Worm (Caenorhabditis elegans): Measurements from ENCODE around the gene F13A2.10.

The F13A2.10 gene

ce11 chrV:4370515-4370914 lies 15.6 kb downstream of the F13A2.10 start:
- TF ChIP-seq npax-4 (tag; optimal IDR thresholded peaks at IDR 0.05) (no peak), F13H6.1 (tag; optimal IDR thresholded peaks at IDR 0.05) (no peak), gmeb-2 (tag; optimal IDR thresholded peaks at IDR 0.05) (no peak), ets-4 (tag; optimal IDR thresholded peaks at IDR 0.05) (no peak), syd-9 (tag; optimal IDR thresholded peaks at IDR 0.05) (no peak), C38D4.7 (GFP tag; optimal IDR thresholded peaks at IDR 0.05) (no peak), ama-1 (optimal IDR thresholded peaks at IDR 0.05) (no peak), mec-3 (tag; optimal IDR thresholded peaks at IDR 0.05; ENCODE audit: borderline replicate concordance) (no peak), hlh-13 (GFP tag; optimal IDR thresholded peaks at IDR 0.05) (no peak), madf-2 (tag; optimal IDR thresholded peaks at IDR 0.05) (no peak), unc-55 (GFP tag; optimal IDR thresholded peaks at IDR 0.05) (no peak), ceh-14 (tag; optimal IDR thresholded peaks at IDR 0.05) (no peak), ceh-45 (GFP tag; IDR thresholded peaks at IDR 0.05) (no peak), Y22D7AL.16 (tag; optimal IDR thresholded peaks at IDR 0.05) (no peak), ceh-19 (GFP tag; optimal IDR thresholded peaks at IDR 0.05) (no peak)

- no peak for TF ChIP-seq ceh-31 (tag; optimal IDR thresholded peaks at IDR 0.05)
- TF ChIP-seq rnt-1 (tag; optimal IDR thresholded peaks at IDR 0.05): no peak
- no peak for TF ChIP-seq T23F11.4 (GFP tag; optimal IDR thresholded peaks at IDR 0.05)
- TF ChIP-seq unc-86 (tag; optimal IDR thresholded peaks at IDR 0.05): no peak
- TF ChIP-seq pros-1 (tag; optimal IDR thresholded peaks at IDR 0.05): no peak
- TF ChIP-seq elt-4 (tag; optimal IDR thresholded peaks at IDR 0.05): no peak
- no peak for TF ChIP-seq ceh-6 (GFP tag; optimal IDR thresholded peaks at IDR 0.05)
- TF ChIP-seq C08G9.2 (tag; optimal IDR thresholded peaks at IDR 0.05): no peak
- TF ChIP-seq ztf-16 (tag; optimal IDR thresholded peaks at IDR 0.05): no peak
- TF ChIP-seq sox-2 (GFP tag; IDR thresholded peaks at IDR 0.05): no peak
- TF ChIP-seq zip-5 (tag; optimal IDR thresholded peaks at IDR 0.05): no peak
- no peak for TF ChIP-seq pha-2 (tag; optimal IDR thresholded peaks at IDR 0.05)
- TF ChIP-seq fax-1 (tag; optimal IDR thresholded peaks at IDR 0.05): no peak
- no peak for TF ChIP-seq K02D7.2 (tag; optimal IDR thresholded peaks at IDR 0.05)
- TF ChIP-seq dmd-4 (tag; optimal IDR thresholded peaks at IDR 0.05; ENCODE audit: borderline replicate concordance): no peak
- no peak for TF ChIP-seq hlh-30 (tag; optimal IDR thresholded peaks at IDR 0.05; ENCODE audit: insufficient read depth)
- TF ChIP-seq ceh-9 (tag; optimal IDR thresholded peaks at IDR 0.05): no peak
- no peak for TF ChIP-seq hlh-15 (tag; optimal IDR thresholded peaks at IDR 0.05)
- no peak for TF ChIP-seq unc-42 (tag; optimal IDR thresholded peaks at IDR 0.05)
Measured at ce11 chrV:4366440-4366839, 19.6 kb downstream of the F13A2.10 start, which contains the start of gene F32D1.11. Gene F32D1.11, minus strand, starts transcription at chrV:4366540.

- TF ChIP-seq sdc-2 (tag; optimal IDR thresholded peaks at IDR 0.05): no peak
- TF ChIP-seq unc-42 (tag; optimal IDR thresholded peaks at IDR 0.05): no peak
- TF ChIP-seq ceh-48 (tag; optimal IDR thresholded peaks at IDR 0.05): no peak
- TF ChIP-seq hlh-13 (GFP tag; optimal IDR thresholded peaks at IDR 0.05): no peak
- TF ChIP-seq F13H6.1 (tag; optimal IDR thresholded peaks at IDR 0.05): no peak
- no peak for TF ChIP-seq fkh-10 (GFP tag; optimal IDR thresholded peaks at IDR 0.05)
- TF ChIP-seq rnt-1 (tag; optimal IDR thresholded peaks at IDR 0.05): no peak
- no peak for TF ChIP-seq nfya-1 (tag; optimal IDR thresholded peaks at IDR 0.05)
- TF ChIP-seq C38D4.7 (GFP tag; optimal IDR thresholded peaks at IDR 0.05): no peak
- no peak for TF ChIP-seq nhr-232 (tag; optimal IDR thresholded peaks at IDR 0.05)
- TF ChIP-seq C08G9.2 (tag; optimal IDR thresholded peaks at IDR 0.05): no peak
- no peak for TF ChIP-seq madf-2 (tag; optimal IDR thresholded peaks at IDR 0.05)
- TF ChIP-seq ref-2 (tag; optimal IDR thresholded peaks at IDR 0.05): no peak
- TF ChIP-seq dve-1 (tag; optimal IDR thresholded peaks at IDR 0.05): no peak
- no peak for TF ChIP-seq ahr-1 (tag; optimal IDR thresholded peaks at IDR 0.05)
- TF ChIP-seq ttx-3 (tag; optimal IDR thresholded peaks at IDR 0.05): no peak
- TF ChIP-seq ceh-45 (GFP tag; IDR thresholded peaks at IDR 0.05): no peak
- no peak for TF ChIP-seq pros-1 (tag; optimal IDR thresholded peaks at IDR 0.05)
- TF ChIP-seq hlh-30 (tag; optimal IDR thresholded peaks at IDR 0.05; ENCODE audit: insufficient read depth): no peak
Measured at ce11 chrV:4364517-4364916, 21.6 kb downstream of the F13A2.10 start, which contains the start of gene grl-13. Gene grl-13, minus strand, starts transcription at chrV:4364617.
